Fruit fly (Drosophila melanogaster) whole organism, embryonic: ENCODE results near the gene CG17343.
A peak's percentile ranks its signal among the peaks of the same experiment; 100 is the strongest.

Experiments
- Blimp-1 ChIP-seq: fragments of 200-800 bp; sonication (Bioruptor generic); optimal IDR thresholded peaks from 3 replicates; lab custom pipeline; 2018; ENCODE audit warnings: missing biosample characterization, missing genetic modification characterization, mild to moderate bottlenecking, moderate library complexity, missing genetic modification reagents
- C15 ChIP-seq: fragments of 200-800 bp; sonication (Bioruptor generic); IDR thresholded peaks from 3 replicates; pipeline ENCODE4 v1.3.6; 2022; ENCODE audit warnings: missing biosample characterization, missing genetic modification characterization
- CG10274 ChIP-seq: fragments of 200-800 bp; sonication (Bioruptor generic); optimal IDR thresholded peaks from 3 replicates; lab custom pipeline; 2017; ENCODE audit warnings: missing biosample characterization, mild to moderate bottlenecking, missing genetic modification characterization
- CG11504 ChIP-seq: fragments of 200-800 bp; sonication (Bioruptor generic); optimal IDR thresholded peaks from 3 replicates; lab custom pipeline; 2019; ENCODE audit warnings: missing biosample characterization, mild to moderate bottlenecking, missing genetic modification characterization, moderate library complexity
- CG1233 ChIP-seq: fragments of 200-800 bp; sonication (Bioruptor generic); optimal IDR thresholded peaks from 4 replicates; lab custom pipeline; 2018; ENCODE audit warnings: missing biosample characterization, mild to moderate bottlenecking, missing genetic modification characterization
- CG2199 ChIP-seq: fragments of 200-800 bp; sonication (Bioruptor generic); IDR thresholded peaks from 3 replicates; pipeline ENCODE4 v1.3.6; 2022; ENCODE audit warnings: missing biosample characterization, missing genetic modification characterization
- CG32532 ChIP-seq: fragments of 200-800 bp; sonication (Bioruptor generic); IDR thresholded peaks from 2 replicates; pipeline ENCODE4 v1.3.6; 2022; ENCODE audit warnings: missing biosample characterization, missing genetic modification characterization
- CG4617 ChIP-seq: fragments of 200-800 bp; sonication (Bioruptor generic); optimal IDR thresholded peaks from 3 replicates; lab custom pipeline; 2016; ENCODE audit warnings: missing biosample characterization, missing genetic modification characterization, borderline replicate concordance
- CG6765 ChIP-seq: fragments of 200-800 bp; sonication (Bioruptor generic); optimal IDR thresholded peaks from 3 replicates; lab custom pipeline; 2017; ENCODE audit warnings: missing biosample characterization, mild to moderate bottlenecking, missing genetic modification characterization
- CG7963 ChIP-seq: fragments of 200-800 bp; sonication (Bioruptor generic); IDR thresholded peaks from 3 replicates; pipeline ENCODE4 v1.3.6; 2022; ENCODE audit warnings: missing biosample characterization, missing genetic modification characterization; ENCODE audit not compliant: partially characterized antibody
- CG8765 ChIP-seq: fragments of 200-800 bp; sonication (Bioruptor generic); IDR thresholded peaks from 2 replicates; pipeline ENCODE4 v1.3.6; 2022; ENCODE audit warnings: missing biosample characterization, missing genetic modification characterization
- Chrac-16 ChIP-seq: fragments of 200-800 bp; sonication (Bioruptor generic); optimal IDR thresholded peaks from 3 replicates; lab custom pipeline; 2016; ENCODE audit warnings: missing biosample characterization, missing genetic modification characterization
- Dbx ChIP-seq: fragments of 200-800 bp; sonication (Bioruptor generic); IDR thresholded peaks from 3 replicates; pipeline ENCODE4 v1.3.6; 2022; ENCODE audit warnings: missing biosample characterization, missing genetic modification characterization
- Deaf1 ChIP-seq: fragments of 200-800 bp; optimal IDR thresholded peaks from 3 replicates; lab custom pipeline; 2019; ENCODE audit warnings: missing biosample characterization, mild to moderate bottlenecking, missing genetic modification characterization, moderate library complexity
- Doc3 ChIP-seq: fragments of 200-800 bp; sonication (Bioruptor generic); IDR thresholded peaks from 3 replicates; pipeline ENCODE4 v1.3.6; 2022; ENCODE audit warnings: missing biosample characterization, missing genetic modification characterization; ENCODE audit not compliant: partially characterized antibody
- Drgx ChIP-seq: fragments of 200-800 bp; sonication (Bioruptor generic); IDR thresholded peaks from 2 replicates; pipeline ENCODE4 v1.3.6; 2022; ENCODE audit warnings: missing biosample characterization, missing genetic modification characterization
- Eip74EF ChIP-seq, 2 experiments: fragments of 200-800 bp in 1 of 2; fragments of >200 bp in 1 of 2; sonication (Bioruptor generic) in 1 of 2; optimal IDR thresholded peaks; 2 replicates each; lab custom pipeline; 2017 to 2019; ENCODE audit warnings: missing biosample characterization in 2 of 2, missing genetic modification characterization in 2 of 2, mild to moderate bottlenecking in 1 of 2, moderate library complexity in 1 of 2
- Elba2 ChIP-seq: fragments of 200-800 bp; sonication (Bioruptor generic); optimal IDR thresholded peaks from 3 replicates; lab custom pipeline; 2016; ENCODE audit warnings: missing biosample characterization, missing genetic modification characterization
- Ets65A ChIP-seq: fragments of 200-800 bp; sonication (Bioruptor generic); peaks from one replicate; lab custom pipeline; 2016; ENCODE audit warnings: missing biosample characterization, missing genetic modification characterization
- H15 ChIP-seq: fragments of 200-800 bp; sonication (Bioruptor generic); IDR thresholded peaks from 3 replicates; pipeline ENCODE4 v1.3.6; 2022; ENCODE audit warnings: missing biosample characterization, missing genetic modification characterization
- Max ChIP-seq: fragments of 200-800 bp; sonication (Bioruptor generic); optimal IDR thresholded peaks from 2 replicates; lab custom pipeline; 2016; ENCODE audit warnings: missing biosample characterization, mild to moderate bottlenecking, missing genetic modification characterization
- Mrtf ChIP-seq: fragments of 200-800 bp; sonication (Bioruptor generic); IDR thresholded peaks from 3 replicates; pipeline ENCODE4 v1.3.6; 2022; ENCODE audit warnings: missing biosample characterization, missing genetic modification characterization
- NC2β ChIP-seq: fragments of 200-800 bp; sonication (Bioruptor generic); optimal IDR thresholded peaks from 2 replicates; lab custom pipeline; 2016; ENCODE audit warnings: missing biosample characterization, missing genetic modification characterization
- Ptx1 ChIP-seq: fragments of 200-800 bp; sonication (Bioruptor generic); IDR thresholded peaks from 2 replicates; pipeline ENCODE4 v1.3.6; 2022; ENCODE audit warnings: missing biosample characterization, missing genetic modification characterization
- Scr ChIP-seq: fragments of 200-800 bp; sonication (Bioruptor generic); IDR thresholded peaks from 2 replicates; pipeline ENCODE4 v1.3.6; 2022; ENCODE audit warnings: missing biosample characterization, missing genetic modification characterization; ENCODE audit not compliant: partially characterized antibody
- Sox102F ChIP-seq: fragments of 200-800 bp; sonication (Bioruptor generic); optimal IDR thresholded peaks from 2 replicates; lab custom pipeline; 2018; ENCODE audit warnings: missing biosample characterization, mild to moderate bottlenecking, missing genetic modification characterization, moderate library complexity
- gcm ChIP-seq: fragments of 200-800 bp; sonication (Bioruptor generic); optimal IDR thresholded peaks from 2 replicates; lab custom pipeline; 2019; ENCODE audit warnings: missing biosample characterization, mild to moderate bottlenecking, missing genetic modification characterization, moderate library complexity
- hb ChIP-seq: fragments of 200-800 bp; sonication (Bioruptor generic); IDR thresholded peaks from 3 replicates; pipeline ENCODE4 v1.3.6; 2022; ENCODE audit warnings: missing biosample characterization, missing genetic modification characterization; ENCODE audit not compliant: partially characterized antibody
- hth ChIP-seq: fragments of >200 bp; optimal IDR thresholded peaks from 2 replicates; lab custom pipeline; 2017; ENCODE audit warnings: inconsistent platforms
- lmd ChIP-seq: fragments of 200-800 bp; sonication (Bioruptor generic); IDR thresholded peaks from 2 replicates; pipeline ENCODE4 v1.3.6; 2022; ENCODE audit warnings: missing biosample characterization, missing genetic modification characterization
- lola ChIP-seq, 3 experiments: fragments of >200 bp in 2 of 3; fragments of 200-800 bp in 1 of 3; sonication (Bioruptor generic) in 1 of 3; optimal IDR thresholded peaks; 2 replicates each; lab custom pipeline; 2017 to 2019; ENCODE audit warnings: missing biosample characterization in 3 of 3, missing genetic modification characterization in 3 of 3, mild to moderate bottlenecking in 1 of 3, moderate library complexity in 1 of 3
- nmo ChIP-seq: fragments of 200-800 bp; sonication (Bioruptor generic); optimal IDR thresholded peaks from 2 replicates; lab custom pipeline; 2018; ENCODE audit warnings: missing biosample characterization, mild to moderate bottlenecking, missing genetic modification characterization, moderate library complexity
- nom ChIP-seq: fragments of 200-800 bp; sonication (Bioruptor generic); optimal IDR thresholded peaks from 2 replicates; lab custom pipeline; 2017; ENCODE audit warnings: missing biosample characterization, missing genetic modification characterization, mild to moderate bottlenecking, moderate library complexity, missing genetic modification reagents
- phol ChIP-seq: fragments of 200-800 bp; sonication (Bioruptor generic); optimal IDR thresholded peaks from 3 replicates; lab custom pipeline; 2018; ENCODE audit warnings: missing biosample characterization, mild to moderate bottlenecking, missing genetic modification characterization, moderate library complexity
- sens ChIP-seq: fragments of 200-800 bp; sonication (Bioruptor generic); peaks from one replicate; lab custom pipeline; 2016; ENCODE audit warnings: missing biosample characterization, missing genetic modification characterization
- tin ChIP-seq: fragments of 200-800 bp; sonication (Bioruptor generic); optimal IDR thresholded peaks from 3 replicates; lab custom pipeline; 2016; ENCODE audit warnings: missing biosample characterization, missing genetic modification characterization
- zfh2 ChIP-seq: fragments of 200-800 bp; sonication (Bioruptor generic); optimal IDR thresholded peaks from 2 replicates; lab custom pipeline; 2016; ENCODE audit warnings: missing biosample characterization, missing genetic modification characterization

Gene CG17343

dm6 chr2L:19069548-19070145, 4.9 kb downstream of the CG17343 start, which contains the start of gene CG10702 (continued):
- peak; percentile 21 for TF ChIP-seq Deaf1 (tag; lab: Kevin White, UChicago)
- peak; percentile 28 for TF ChIP-seq lmd
- peak; percentile 33; the same call in 1 of the 2 replicates for TF ChIP-seq Drgx (GFP tag; lab: Robert Waterston, UW)
- TF ChIP-seq Elba2, result no peak
- 0 out of 3 replicates have a peak, but pooled peaks have one; percentile 15 for TF ChIP-seq Mrtf (GFP tag; lab: Robert Waterston, UW)
- TF ChIP-seq CG32532 (GFP tag; lab: Robert Waterston, UW), result 0 out of 2 replicates have a peak, but pooled peaks have one; percentile 29
- TF ChIP-seq zfh2, result peak; percentile 31
- no peak for TF ChIP-seq H15 (GFP tag; lab: Robert Waterston, UW)
- TF ChIP-seq CG1233 (GFP tag; lab: Kevin White, UChicago), result no peak
- peak; percentile 91 for TF ChIP-seq Ets65A
- 0 out of 3 replicates have a peak, but pooled peaks have one; percentile 18 for TF ChIP-seq Dbx (GFP tag; lab: Robert Waterston, UW)
- TF ChIP-seq Ptx1 (GFP tag; lab: Robert Waterston, UW), result peak; percentile 26; the same call in 1 of the 2 replicates

DNA sequence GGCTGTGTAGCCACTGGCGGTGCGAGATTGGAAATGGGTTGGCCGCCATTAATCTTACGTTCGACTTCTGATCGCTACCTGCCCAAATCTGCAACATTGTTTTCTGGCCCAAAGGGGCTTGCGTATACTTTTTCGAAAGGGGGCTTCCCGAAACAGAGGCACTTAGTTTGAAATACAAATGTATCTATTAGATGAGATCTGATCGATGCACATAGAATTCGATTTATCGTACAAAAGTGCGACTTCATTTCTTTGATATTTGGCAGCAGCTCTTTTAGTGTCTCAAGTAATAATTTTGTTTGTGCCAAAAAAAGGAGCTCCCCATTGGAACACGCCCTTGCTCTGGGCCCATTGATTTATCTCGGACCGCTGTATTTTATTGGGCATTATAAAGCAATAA, 7.0 kb downstream of the CG17343 start:
- TF ChIP-seq nom (no peak), phol (no peak), CG2199 (no peak), hth (lab: Kevin White, UChicago) (no peak), CG8765 (GFP tag; lab: Robert Waterston, UW) (no peak), CG4617 (GFP tag; lab: Kevin White, UChicago) (no peak), CG7963 (no peak), Scr (no peak), CG6765 (GFP tag; lab: Kevin White, UChicago) (no peak), tin (GFP tag; lab: Kevin White, UChicago) (no peak), Chrac-16 (GFP tag; lab: Kevin White, UChicago) (no peak), C15 (GFP tag; lab: Robert Waterston, UW) (no peak), Eip74EF (GFP tag; optimal IDR thresholded peaks at IDR 0.05; lab: Kevin White, UChicago) (no peak), Max (GFP tag; lab: Kevin White, UChicago) (no peak), CG32532 (GFP tag; lab: Robert Waterston, UW) (no peak), gcm (GFP tag; lab: Kevin White, UChicago) (no peak), lola (GFP tag; optimal IDR thresholded peaks at IDR 0.05; lab: Kevin White, UChicago) (no peak)

dm6 chr2L:19074099-19074828, 9.5 kb downstream of the CG17343 start, which contains the start of gene CG17572:
TSS of gene CG17572 (minus strand) at chr2L:19074149.
- TF ChIP-seq CG10274 (GFP tag; lab: Kevin White, UChicago) (peak; percentile 88), hb (GFP tag; lab: Robert Waterston, UW) (no peak), Doc3 (no peak), Sox102F (GFP tag; lab: Kevin White, UChicago) (peak; percentile 9), nmo (GFP tag; lab: Kevin White, UChicago) (peak; percentile 9), Blimp-1 (GFP tag; lab: Kevin White, UChicago) (peak; percentile 60), phol (peak; percentile 9), CG11504 (peak; percentile 23), sens (GFP tag; lab: Kevin White, UChicago) (peak; percentile 80), NC2β (GFP tag; lab: Kevin White, UChicago) (no peak)
